Fruit fly (Drosophila melanogaster) whole organism, wandering third instar larva: ENCODE data around the gene dpr19.
A peak's percentile ranks its signal among the peaks of the same experiment; 100 is the strongest.

Experiments
- Abd-B ChIP-seq: fragments of >200 bp; optimal IDR thresholded peaks from 2 replicates; lab custom pipeline; 2017; ENCODE audit warnings: missing biosample characterization, missing genetic modification characterization
- CG32264 ChIP-seq: fragments of 200-800 bp; sonication (Bioruptor generic); optimal IDR thresholded peaks from 2 replicates; lab custom pipeline; 2016; ENCODE audit warnings: missing biosample characterization, missing genetic modification characterization
- CG9705 ChIP-seq: fragments of 200-800 bp; sonication (Bioruptor generic); optimal IDR thresholded peaks from 2 replicates; lab custom pipeline; 2018; ENCODE audit warnings: missing biosample characterization, mild to moderate bottlenecking, missing genetic modification characterization
- CrebA ChIP-seq: fragments of 200-800 bp; sonication (Bioruptor generic); optimal IDR thresholded peaks from 2 replicates; lab custom pipeline; 2016; ENCODE audit warnings: missing biosample characterization, mild to moderate bottlenecking, missing genetic modification characterization, borderline replicate concordance
- Dfd ChIP-seq: fragments of >200 bp; optimal IDR thresholded peaks from 2 replicates; lab custom pipeline; 2017; ENCODE audit warnings: missing biosample characterization, missing genetic modification characterization
- Dif ChIP-seq: fragments of 200-275, 200-300 bp; sonication (Bioruptor generic); optimal IDR thresholded peaks from 2 replicates; lab custom pipeline; 2018; ENCODE audit warnings: missing biosample characterization, missing genetic modification characterization; ENCODE audit not compliant: partially characterized antibody
- GATAd ChIP-seq: sonication (Bioruptor generic); optimal IDR thresholded peaks from 2 replicates; lab custom pipeline; 2016; ENCODE audit warnings: missing biosample characterization, missing genetic modification characterization
- HLH106 ChIP-seq: fragments of 200-800 bp; optimal IDR thresholded peaks from 3 replicates; lab custom pipeline; 2019; ENCODE audit warnings: missing biosample characterization, mild to moderate bottlenecking, missing genetic modification characterization, moderate library complexity
- Hnf4 ChIP-seq: fragments of 200-800 bp; sonication (Bioruptor generic); optimal IDR thresholded peaks from 2 replicates; lab custom pipeline; 2016; ENCODE audit warnings: missing biosample characterization, mild to moderate bottlenecking, missing genetic modification characterization
- Hr78 ChIP-seq: fragments of >200 bp; optimal IDR thresholded peaks from 2 replicates; lab custom pipeline; 2017; ENCODE audit warnings: missing biosample characterization, missing genetic modification characterization
- Hr83 ChIP-seq: fragments of 200-300 bp; sonication (Bioruptor generic); optimal IDR thresholded peaks from 2 replicates; lab custom pipeline; 2016; ENCODE audit warnings: missing biosample characterization, mild to moderate bottlenecking, missing genetic modification characterization, moderate library complexity; ENCODE audit not compliant: poor library complexity, severe bottlenecking
- Jra ChIP-seq: sonication (Bioruptor generic); optimal IDR thresholded peaks from 2 replicates; lab custom pipeline; 2016; ENCODE audit warnings: missing biosample characterization, missing genetic modification characterization
- Mio ChIP-seq: sonication (Bioruptor generic); optimal IDR thresholded peaks from 2 replicates; lab custom pipeline; 2016; ENCODE audit warnings: missing biosample characterization, missing genetic modification characterization
- Myc ChIP-seq: fragments of >200 bp; optimal IDR thresholded peaks from 2 replicates; lab custom pipeline; 2017
- N ChIP-seq: fragments of >200 bp; optimal IDR thresholded peaks from 2 replicates; lab custom pipeline; 2018; ENCODE audit warnings: missing biosample characterization, missing external identifiers, missing genetic modification characterization
- OdsH ChIP-seq: fragments of 200-800 bp; sonication (Bioruptor generic); optimal IDR thresholded peaks from 2 replicates; lab custom pipeline; 2016; ENCODE audit warnings: missing biosample characterization, mild to moderate bottlenecking, missing genetic modification characterization
- Rel ChIP-seq, 2 experiments: fragments of 200-800 bp; sonication (Bioruptor generic) in 1 of 2; optimal IDR thresholded peaks; 2 replicates in 1 of 2; 3 replicates in 1 of 2; lab custom pipeline; 2016 to 2019; ENCODE audit warnings: mild to moderate bottlenecking in 2 of 2, missing biosample characterization in 2 of 2, missing genetic modification characterization in 2 of 2, moderate library complexity in 1 of 2
- Sp1 ChIP-seq: fragments of 200-800 bp; sonication (Bioruptor generic); optimal IDR thresholded peaks from 3 replicates; lab custom pipeline; 2019; ENCODE audit warnings: missing biosample characterization, mild to moderate bottlenecking, missing genetic modification characterization, moderate library complexity
- Vsx2 ChIP-seq: fragments of 200-300, 225-300 bp; sonication (Bioruptor generic); optimal IDR thresholded peaks from 2 replicates; lab custom pipeline; 2018; ENCODE audit warnings: missing biosample characterization, missing genetic modification characterization; ENCODE audit not compliant: partially characterized antibody
- br ChIP-seq: fragments of 200-800 bp; sonication (Bioruptor generic); optimal IDR thresholded peaks from 2 replicates; lab custom pipeline; 2016; ENCODE audit warnings: missing biosample characterization, missing genetic modification characterization
- brk ChIP-seq: fragments of 200-800 bp; sonication (Bioruptor generic); optimal IDR thresholded peaks from 2 replicates; lab custom pipeline; 2016; ENCODE audit warnings: missing biosample characterization, mild to moderate bottlenecking, missing genetic modification characterization
- dl ChIP-seq, 2 experiments: fragments of 175-275, 200-275 bp in 1 of 2; fragments of 200-275 bp in 1 of 2; sonication (Bioruptor generic); optimal IDR thresholded peaks; lab custom pipeline; 2018; ENCODE audit warnings: mild to moderate bottlenecking in 2 of 2, missing biosample characterization in 2 of 2, missing genetic modification characterization in 2 of 2, moderate library complexity in 2 of 2; ENCODE audit not compliant: partially characterized antibody in 2 of 2, insufficient read depth in 1 of 2
- dmrt93B ChIP-seq: fragments of 200-800 bp; sonication (Bioruptor generic); optimal IDR thresholded peaks from 2 replicates; lab custom pipeline; 2018; ENCODE audit warnings: missing biosample characterization, mild to moderate bottlenecking, missing genetic modification characterization
- dsf ChIP-seq: sonication (Bioruptor generic); optimal IDR thresholded peaks from 2 replicates; lab custom pipeline; 2016; ENCODE audit warnings: missing biosample characterization, missing genetic modification characterization, borderline replicate concordance
- ey ChIP-seq: fragments of 200-800 bp; sonication (Bioruptor generic); optimal IDR thresholded peaks from 2 replicates; lab custom pipeline; 2016; ENCODE audit warnings: missing biosample characterization, missing genetic modification characterization
- foxo ChIP-seq, 2 experiments: fragments of 200-800 bp; sonication (Bioruptor generic); optimal IDR thresholded peaks; 2 replicates in 1 of 2; 3 replicates in 1 of 2; lab custom pipeline; 2016 to 2017; ENCODE audit warnings: missing biosample characterization in 2 of 2, missing genetic modification characterization in 2 of 2
- fru ChIP-seq: fragments of 200-800 bp; sonication (Bioruptor generic); optimal IDR thresholded peaks from 3 replicates; lab custom pipeline; 2016; ENCODE audit warnings: missing biosample characterization, mild to moderate bottlenecking, missing genetic modification characterization
- h ChIP-seq: fragments of 200-800 bp; sonication (Bioruptor generic); optimal IDR thresholded peaks from 3 replicates; lab custom pipeline; 2016; ENCODE audit warnings: missing biosample characterization, mild to moderate bottlenecking, missing genetic modification characterization
- jim ChIP-seq: fragments of 175-275, 200-325 bp; sonication (Bioruptor generic); optimal IDR thresholded peaks from 2 replicates; lab custom pipeline; 2016; ENCODE audit warnings: missing biosample characterization, mild to moderate bottlenecking, missing genetic modification characterization
- lola ChIP-seq: fragments of >200 bp; optimal IDR thresholded peaks from 2 replicates; lab custom pipeline; 2017; ENCODE audit warnings: missing biosample characterization, missing genetic modification characterization
- pan ChIP-seq: fragments of >200 bp; optimal IDR thresholded peaks from 2 replicates; lab custom pipeline; 2017
- psq ChIP-seq: fragments of 200-800 bp; sonication (Bioruptor generic); optimal IDR thresholded peaks from 3 replicates; lab custom pipeline; 2017; ENCODE audit warnings: missing biosample characterization, mild to moderate bottlenecking, missing genetic modification characterization, moderate library complexity
- rgr ChIP-seq: fragments of 200-800 bp; sonication (Bioruptor generic); optimal IDR thresholded peaks from 3 replicates; lab custom pipeline; 2016; ENCODE audit warnings: missing biosample characterization, mild to moderate bottlenecking, missing genetic modification characterization
- sage ChIP-seq: fragments of 200-800 bp; sonication (Bioruptor generic); optimal IDR thresholded peaks from 2 replicates; lab custom pipeline; 2016; ENCODE audit warnings: missing biosample characterization, mild to moderate bottlenecking, missing genetic modification characterization
- sv ChIP-seq: fragments of 200-800 bp; sonication (Bioruptor generic); optimal IDR thresholded peaks from 3 replicates; lab custom pipeline; 2016; ENCODE audit warnings: missing biosample characterization, missing genetic modification characterization
- tai ChIP-seq: sonication (Bioruptor generic); optimal IDR thresholded peaks from 2 replicates; lab custom pipeline; 2016; ENCODE audit warnings: missing biosample characterization, missing genetic modification characterization
- usp ChIP-seq: fragments of >200 bp; optimal IDR thresholded peaks from 2 replicates; lab custom pipeline; 2017; ENCODE audit warnings: missing biosample characterization, missing genetic modification characterization
- woc ChIP-seq: sonication (Bioruptor generic); optimal IDR thresholded peaks from 2 replicates; lab custom pipeline; 2016; ENCODE audit warnings: missing biosample characterization, mild to moderate bottlenecking, missing genetic modification characterization

The dpr19 gene

DNA sequence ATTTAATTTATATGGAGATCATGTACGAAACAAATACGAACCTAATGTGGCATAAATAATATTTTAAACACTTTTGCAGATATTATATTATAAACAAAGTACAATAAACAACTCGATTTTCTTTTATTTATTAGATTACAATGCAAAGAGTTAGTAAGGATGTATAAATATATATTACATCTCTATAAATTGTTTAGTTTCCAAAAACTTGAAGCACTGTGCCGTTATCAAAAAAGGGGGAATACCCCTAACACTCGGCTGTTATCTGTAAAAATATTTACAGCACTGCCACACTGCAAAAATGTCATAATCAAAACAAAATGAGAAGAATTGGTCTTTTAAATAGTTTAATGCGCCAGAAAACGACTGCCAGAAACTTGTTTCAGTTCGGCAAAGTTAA lies 52.6 kb downstream of the dpr19 start, which contains the start of gene CG5188:
Gene CG5188, plus strand, starts transcription at position 302 of the 400 bp plus-strand sequence.
- TF ChIP-seq Abd-B (GFP tag; lab: Kevin White, UChicago), result no peak
- no peak for TF ChIP-seq Dif (GFP tag; lab: Kevin White, UChicago)
- TF ChIP-seq Vsx2 (GFP tag; lab: Kevin White, UChicago), result no peak
- TF ChIP-seq rgr (GFP tag; lab: Kevin White, UChicago), result peak; percentile 40
- TF ChIP-seq CG9705 (GFP tag; lab: Kevin White, UChicago), result no peak
- peak; percentile 43 for TF ChIP-seq Hnf4 (GFP tag; lab: Kevin White, UChicago)
- no peak for TF ChIP-seq tai (GFP tag; lab: Kevin White, UChicago)
- no peak for TF ChIP-seq dsf (GFP tag; lab: Kevin White, UChicago)
- no peak for TF ChIP-seq sage (GFP tag; lab: Kevin White, UChicago)
- peak; percentile 43 for TF ChIP-seq Sp1 (GFP tag; lab: Kevin White, UChicago)
- peak; percentile 72 for TF ChIP-seq psq (GFP tag; lab: Kevin White, UChicago)
- TF ChIP-seq lola (GFP tag; lab: Kevin White, UChicago), result no peak
- no peak for TF ChIP-seq jim
- TF ChIP-seq HLH106 (tag; lab: Kevin White, UChicago), result peak; percentile 51
- TF ChIP-seq Hr78 (GFP tag; lab: Kevin White, UChicago), result no peak
- TF ChIP-seq N, result no peak
- peak; percentile 28 for TF ChIP-seq ey
- TF ChIP-seq fru (GFP tag; lab: Kevin White, UChicago), result no peak
- TF ChIP-seq CG32264 (GFP tag; lab: Kevin White, UChicago), result no peak
- TF ChIP-seq Mio (GFP tag; lab: Kevin White, UChicago), result no peak
- no peak for TF ChIP-seq dmrt93B (GFP tag; lab: Kevin White, UChicago)
- no peak for TF ChIP-seq dl (GFP tag; optimal IDR thresholded peaks at IDR 0.05; lab: Kevin White, UChicago; ENCODE audit: insufficient read depth in 1 of 2, partially characterized antibody in 2 of 2)
- TF ChIP-seq usp, result no peak
- peak; percentile 41 for TF ChIP-seq woc (GFP tag; lab: Kevin White, UChicago)
- no peak for TF ChIP-seq Myc (lab: Kevin White, UChicago)
- TF ChIP-seq OdsH (GFP tag; lab: Kevin White, UChicago), result peak; percentile 44
- TF ChIP-seq Rel (GFP tag; optimal IDR thresholded peaks at IDR 0.05; lab: Kevin White, UChicago), result no peak
- TF ChIP-seq Rel (tag; optimal IDR thresholded peaks at IDR 0.05; lab: Kevin White, UChicago), result peak; percentile 82
- no peak for TF ChIP-seq CrebA (GFP tag; lab: Kevin White, UChicago)
- no peak for TF ChIP-seq sv (GFP tag; lab: Kevin White, UChicago)
- TF ChIP-seq pan, result no peak
- TF ChIP-seq Jra (GFP tag; lab: Kevin White, UChicago), result no peak
- no peak for TF ChIP-seq GATAd (GFP tag; lab: Kevin White, UChicago)
- TF ChIP-seq br, result no peak
- no peak for TF ChIP-seq brk (GFP tag; lab: Kevin White, UChicago)
- TF ChIP-seq foxo (GFP tag; optimal IDR thresholded peaks at IDR 0.05; lab: Kevin White, UChicago), result peak in 1 of 2 experiments; percentile 56
- TF ChIP-seq Hr83, result no peak
- TF ChIP-seq h (GFP tag; lab: Kevin White, UChicago), result no peak
- TF ChIP-seq Dfd (GFP tag; lab: Kevin White, UChicago), result no peak
